Worm (Caenorhabditis elegans): ENCODE measurements around the gene F10D2.10.

F10D2.10 gene

DNA sequence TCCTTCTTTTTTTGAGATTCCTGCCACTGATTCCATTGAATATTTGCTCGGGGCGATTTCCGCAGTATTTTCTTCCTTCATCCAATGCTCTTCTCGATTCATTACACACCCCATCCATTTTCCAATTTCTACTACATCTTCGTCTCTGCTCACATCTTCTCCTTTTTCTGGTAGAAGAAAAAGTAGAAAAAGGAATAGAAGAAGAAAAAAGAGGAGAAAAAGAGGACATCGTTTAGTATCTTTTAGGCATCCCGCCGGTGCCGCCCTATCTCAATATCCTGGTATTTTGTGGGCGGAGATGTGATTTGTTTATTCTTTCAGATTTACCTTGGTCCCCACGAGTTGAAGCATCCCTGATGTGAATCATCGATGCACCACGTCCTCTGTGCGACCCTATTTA, 19.2 kb upstream of the F10D2.10 start, which contains the start of gene lgc-39:
Gene lgc-39, plus strand, starts transcription at position 301 of the 400 bp plus-strand sequence.
- no peak for TF ChIP-seq Y116A8C.19 (tag; optimal IDR thresholded peaks at IDR 0.05; ENCODE audit: borderline replicate concordance)
- TF ChIP-seq hlh-4 (tag; optimal IDR thresholded peaks at IDR 0.05), result no peak
- TF ChIP-seq mdl-1 (tag; optimal IDR thresholded peaks at IDR 0.05), result no peak
- TF ChIP-seq ceh-63 (GFP tag; optimal IDR thresholded peaks at IDR 0.05), result no peak
- no peak for TF ChIP-seq lir-3 (tag; optimal IDR thresholded peaks at IDR 0.05; ENCODE audit: poor library complexity)
- no peak for TF ChIP-seq zag-1 (tag; optimal IDR thresholded peaks at IDR 0.05)
- no peak for TF ChIP-seq C04F5.9 (tag; optimal IDR thresholded peaks at IDR 0.05)
- no peak for TF ChIP-seq nhr-19 (GFP tag; conservative IDR thresholded peaks at IDR 0.05)
- no peak for TF ChIP-seq nhr-77 (tag; optimal IDR thresholded peaks at IDR 0.05)
- TF ChIP-seq nhr-47 (tag; optimal IDR thresholded peaks at IDR 0.05), result no peak
- no peak for TF ChIP-seq egl-13 (tag; optimal IDR thresholded peaks at IDR 0.05)
- no peak for TF ChIP-seq irx-1 (tag; optimal IDR thresholded peaks at IDR 0.05)
- no peak for TF ChIP-seq alr-1 (tag; optimal IDR thresholded peaks at IDR 0.05; ENCODE audit: borderline replicate concordance)
- TF ChIP-seq tbx-2 (tag; optimal IDR thresholded peaks at IDR 0.05), result no peak
- no peak for TF ChIP-seq pax-3 (tag; optimal IDR thresholded peaks at IDR 0.05)
- TF ChIP-seq fos-1 (tag; optimal IDR thresholded peaks at IDR 0.05), result no peak
- no peak for TF ChIP-seq lin-15B (tag; optimal IDR thresholded peaks at IDR 0.05)
- no peak for TF ChIP-seq nhr-85 (tag)
- no peak for TF ChIP-seq unc-98 (GFP tag; IDR thresholded peaks at IDR 0.05)
- no peak for TF ChIP-seq grh-1 (GFP tag; IDR thresholded peaks at IDR 0.05)

DNA sequence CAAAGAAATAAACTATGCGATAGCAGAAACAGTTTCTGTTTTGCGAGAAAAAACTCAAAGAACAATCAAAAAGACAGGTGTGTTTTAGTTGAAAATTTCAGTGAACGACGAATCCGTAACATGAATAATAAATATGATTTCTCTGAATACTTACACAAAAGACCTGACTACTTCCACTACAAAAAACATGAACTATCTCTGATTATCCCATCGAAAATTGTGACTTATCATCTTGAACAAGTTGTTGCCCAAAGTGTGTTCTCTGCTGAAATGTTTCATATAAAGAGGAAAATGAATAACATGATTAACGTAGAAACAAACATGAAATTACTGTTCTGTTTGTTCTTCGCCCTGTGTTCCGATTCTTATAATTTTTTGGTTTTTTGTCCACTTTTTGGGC, 10.7 kb upstream of the F10D2.10 start, which contains the start of gene ugt-36:
Gene ugt-36, plus strand, starts transcription at position 301 of the 400 bp plus-strand sequence.
- TF ChIP-seq mab-9 (GFP tag; IDR thresholded peaks at IDR 0.05) (no peak), pag-3 (tag; optimal IDR thresholded peaks at IDR 0.05; ENCODE audit: borderline replicate concordance, insufficient read depth) (no peak), mef-2 (tag; optimal IDR thresholded peaks at IDR 0.05) (no peak), unc-86 (tag; optimal IDR thresholded peaks at IDR 0.05) (no peak), irx-1 (tag; optimal IDR thresholded peaks at IDR 0.05) (no peak), lin-15B (tag; optimal IDR thresholded peaks at IDR 0.05) (no peak), ztf-4 (tag; optimal IDR thresholded peaks at IDR 0.05) (no peak), ceh-8 (GFP tag; optimal IDR thresholded peaks at IDR 0.05) (no peak), lsy-2 (tag; optimal IDR thresholded peaks at IDR 0.05) (no peak), lir-3 (tag; optimal IDR thresholded peaks at IDR 0.05; ENCODE audit: poor library complexity) (no peak), sox-4 (tag; optimal IDR thresholded peaks at IDR 0.05) (no peak), nhr-71 (tag; optimal IDR thresholded peaks at IDR 0.05) (no peak), xbp-1 (tag; optimal IDR thresholded peaks at IDR 0.05) (no peak)

DNA sequence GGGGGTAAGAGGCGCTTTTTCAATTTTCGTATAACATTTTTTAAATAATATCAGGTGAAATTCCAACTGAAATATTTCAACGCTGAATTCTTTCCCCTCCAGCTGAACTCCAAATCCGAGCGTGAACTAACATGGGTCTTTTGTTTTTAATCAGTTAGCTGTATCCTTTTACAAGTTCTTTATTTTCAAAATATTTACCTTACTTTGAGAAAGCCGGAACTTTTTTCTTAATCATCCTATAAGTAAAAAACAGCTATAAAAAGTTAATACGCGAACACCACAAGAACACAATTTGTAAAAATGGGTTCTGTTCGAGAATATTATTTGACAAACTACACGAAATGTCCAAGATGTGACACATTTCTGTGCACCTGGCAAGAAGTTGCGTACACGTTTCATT, 8.2 kb upstream of the F10D2.10 start, which contains the start of gene srh-83:
Gene srh-83, plus strand, starts transcription at position 301 of the 400 bp plus-strand sequence.
- TF ChIP-seq tlp-1 (tag; optimal IDR thresholded peaks at IDR 0.05) (no peak), mdl-1 (tag; optimal IDR thresholded peaks at IDR 0.05) (no peak)

DNA sequence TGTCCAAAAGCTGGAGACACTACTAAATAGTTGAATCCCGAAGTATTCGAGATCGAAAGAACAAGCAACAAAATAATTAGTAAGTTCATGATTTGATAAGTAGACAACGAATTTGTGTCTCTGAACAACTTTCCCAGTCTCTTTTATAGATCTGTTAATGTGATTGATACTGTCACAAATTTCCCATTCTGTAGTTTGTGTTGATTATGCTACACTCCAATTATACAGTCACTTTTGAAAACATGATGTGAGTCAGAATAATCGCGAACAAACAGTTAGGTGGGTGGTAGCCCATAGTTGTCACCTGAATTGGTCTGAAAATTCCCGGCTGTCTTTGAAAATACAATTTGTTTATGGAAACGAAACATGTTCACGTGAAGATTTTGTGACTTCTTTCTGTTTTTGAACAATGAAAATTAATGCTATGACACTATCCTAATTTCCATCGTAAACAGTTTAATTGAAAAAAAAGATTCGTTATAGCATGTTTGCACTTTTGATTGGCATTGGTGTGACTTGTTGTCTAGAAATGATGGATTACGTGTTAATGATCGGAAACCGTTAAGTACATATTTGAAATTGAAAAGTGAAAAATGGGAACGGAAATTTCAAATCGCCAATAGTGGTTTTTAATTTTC, 7.6 kb upstream of the F10D2.10 start, which contains the start of gene ugt-41:
Gene ugt-41, minus strand, starts transcription at position 119 of the 638 bp plus-strand sequence.
- TF ChIP-seq lin-14 (GFP tag; optimal IDR thresholded peaks at IDR 0.05) (peak; percentile 22), nhr-19 (GFP tag; conservative IDR thresholded peaks at IDR 0.05) (0 out of 2 replicates have a peak, but pooled peaks have one; percentile 4), pag-3 (tag; optimal IDR thresholded peaks at IDR 0.05; ENCODE audit: borderline replicate concordance, insufficient read depth) (no peak), nhr-85 (tag) (peak; percentile 52), nhr-237 (tag; optimal IDR thresholded peaks at IDR 0.05) (no peak), nhr-71 (tag; optimal IDR thresholded peaks at IDR 0.05) (peak; percentile 4), unc-62 (GFP tag; optimal IDR thresholded peaks at IDR 0.05) (no peak), elt-3 (tag; optimal IDR thresholded peaks at IDR 0.05) (peak in 1 of 6 experiments; percentile 4), nhr-20 (tag; optimal IDR thresholded peaks at IDR 0.05) (peak; percentile 39)

Data from whole organism, L1 larva.